Fruit fly (Drosophila melanogaster) whole organism, adult: ENCODE measurements around the gene jub.

ENCODE experiments used
- CG11617 ChIP-seq: fragments of 200-800 bp; sonication (Bioruptor generic); optimal IDR thresholded peaks from 2 replicates; lab custom pipeline; 2017; ENCODE audit warnings: mild to moderate bottlenecking, missing biosample characterization, missing genetic modification reagents, missing genetic modification characterization
- CG12768 ChIP-seq: fragments of 200-800 bp; sonication (Bioruptor generic); optimal IDR thresholded peaks from 2 replicates; lab custom pipeline; 2017; ENCODE audit warnings: missing biosample characterization, missing genetic modification characterization, mild to moderate bottlenecking, moderate library complexity, missing genetic modification reagents
- CG14711 ChIP-seq: fragments of 200-800 bp; sonication (Bioruptor generic); optimal IDR thresholded peaks from 2 replicates; lab custom pipeline; 2018; ENCODE audit warnings: missing biosample characterization, mild to moderate bottlenecking, missing genetic modification characterization, moderate library complexity
- CG1620 ChIP-seq: fragments of 200-800 bp; sonication (Bioruptor generic); optimal IDR thresholded peaks from 2 replicates; lab custom pipeline; 2016; ENCODE audit warnings: missing biosample characterization, missing genetic modification characterization
- CG33017 ChIP-seq: fragments of 200-800 bp; sonication (Bioruptor generic); optimal IDR thresholded peaks from 2 replicates; lab custom pipeline; 2018; ENCODE audit warnings: missing biosample characterization, mild to moderate bottlenecking, missing genetic modification characterization, moderate library complexity
- CG5204 ChIP-seq: fragments of 200-800 bp; sonication (Bioruptor generic); optimal IDR thresholded peaks from 2 replicates; lab custom pipeline; 2016; ENCODE audit warnings: missing biosample characterization, missing genetic modification characterization
- CG7045 ChIP-seq: fragments of 200-800 bp; sonication (Bioruptor generic); optimal IDR thresholded peaks from 2 replicates; lab custom pipeline; 2017; ENCODE audit warnings: missing biosample characterization, mild to moderate bottlenecking, missing genetic modification characterization
- CG7101 ChIP-seq: fragments of 200-800 bp; sonication (Bioruptor generic); optimal IDR thresholded peaks from 2 replicates; lab custom pipeline; 2018; ENCODE audit warnings: missing biosample characterization, mild to moderate bottlenecking, missing genetic modification characterization, moderate library complexity
- Clk ChIP-seq: fragments of 200-800 bp; sonication (Bioruptor generic); optimal IDR thresholded peaks from 2 replicates; lab custom pipeline; 2017; ENCODE audit warnings: missing biosample characterization, missing genetic modification characterization
- Crg-1 ChIP-seq: fragments of 200-800 bp; sonication (Bioruptor generic); optimal IDR thresholded peaks from 2 replicates; lab custom pipeline; 2016; ENCODE audit warnings: missing biosample characterization, missing genetic modification characterization
- Hr96 ChIP-seq: fragments of 200-800 bp; sonication (Bioruptor generic); optimal IDR thresholded peaks from 2 replicates; lab custom pipeline; 2016; ENCODE audit warnings: missing biosample characterization, missing genetic modification characterization
- Mnt ChIP-seq: fragments of 200-800 bp; sonication (Bioruptor generic); optimal IDR thresholded peaks from 2 replicates; lab custom pipeline; 2016; ENCODE audit warnings: missing biosample characterization, mild to moderate bottlenecking, missing genetic modification characterization
- bab1 ChIP-seq: fragments of 200-800 bp; sonication (Bioruptor generic); optimal IDR thresholded peaks from 3 replicates; lab custom pipeline; 2019; ENCODE audit warnings: missing biosample characterization, mild to moderate bottlenecking, missing genetic modification characterization, moderate library complexity
- cic ChIP-seq: fragments of 200-800 bp; sonication (Bioruptor generic); optimal IDR thresholded peaks from 2 replicates; lab custom pipeline; 2017; ENCODE audit warnings: missing biosample characterization, mild to moderate bottlenecking, missing genetic modification characterization, moderate library complexity
- cnc ChIP-seq, 2 experiments: fragments of >200 bp; optimal IDR thresholded peaks; 2 replicates each; lab custom pipeline; 2017
- kay ChIP-seq: fragments of 200-800 bp; sonication (Bioruptor generic); peaks from one replicate; lab custom pipeline; 2016; ENCODE audit warnings: missing biosample characterization, missing genetic modification characterization, borderline replicate concordance
- ovo ChIP-seq: fragments of 200-800 bp; sonication (Bioruptor generic); optimal IDR thresholded peaks from 2 replicates; lab custom pipeline; 2016; ENCODE audit warnings: missing biosample characterization, missing genetic modification characterization
- pad ChIP-seq: fragments of 200-800 bp; sonication (Bioruptor generic); optimal IDR thresholded peaks from 3 replicates; lab custom pipeline; 2017; ENCODE audit warnings: missing biosample characterization, missing genetic modification characterization, mild to moderate bottlenecking, moderate library complexity, missing genetic modification reagents
- tj ChIP-seq: fragments of 200-800 bp; sonication (Bioruptor generic); optimal IDR thresholded peaks from 3 replicates; lab custom pipeline; 2017; ENCODE audit warnings: missing biosample characterization, mild to moderate bottlenecking, missing genetic modification characterization, moderate library complexity
- toe ChIP-seq: fragments of 200-800 bp; sonication (Bioruptor generic); optimal IDR thresholded peaks from 2 replicates; lab custom pipeline; 2016; ENCODE audit warnings: missing biosample characterization, missing genetic modification characterization

jub gene

dm6 chrX:13788973-13789682 lies 41.0 kb downstream of the jub start:
- TF ChIP-seq bab1 (no peak), pad (GFP tag; lab: Kevin White, UChicago) (no peak), CG7045 (GFP tag; lab: Kevin White, UChicago) (no peak), tj (no peak), ovo (no peak), CG11617 (GFP tag; lab: Kevin White, UChicago) (no peak), Crg-1 (GFP tag; lab: Kevin White, UChicago) (no peak), Mnt (no peak), CG5204 (GFP tag; lab: Kevin White, UChicago) (no peak), toe (GFP tag; lab: Kevin White, UChicago) (no peak), CG33017 (tag; lab: Kevin White, UChicago) (no peak), CG12768 (GFP tag; lab: Kevin White, UChicago) (no peak), CG7101 (tag; lab: Kevin White, UChicago) (no peak), Hr96 (no peak), cic (GFP tag; lab: Kevin White, UChicago) (no peak)

DNA sequence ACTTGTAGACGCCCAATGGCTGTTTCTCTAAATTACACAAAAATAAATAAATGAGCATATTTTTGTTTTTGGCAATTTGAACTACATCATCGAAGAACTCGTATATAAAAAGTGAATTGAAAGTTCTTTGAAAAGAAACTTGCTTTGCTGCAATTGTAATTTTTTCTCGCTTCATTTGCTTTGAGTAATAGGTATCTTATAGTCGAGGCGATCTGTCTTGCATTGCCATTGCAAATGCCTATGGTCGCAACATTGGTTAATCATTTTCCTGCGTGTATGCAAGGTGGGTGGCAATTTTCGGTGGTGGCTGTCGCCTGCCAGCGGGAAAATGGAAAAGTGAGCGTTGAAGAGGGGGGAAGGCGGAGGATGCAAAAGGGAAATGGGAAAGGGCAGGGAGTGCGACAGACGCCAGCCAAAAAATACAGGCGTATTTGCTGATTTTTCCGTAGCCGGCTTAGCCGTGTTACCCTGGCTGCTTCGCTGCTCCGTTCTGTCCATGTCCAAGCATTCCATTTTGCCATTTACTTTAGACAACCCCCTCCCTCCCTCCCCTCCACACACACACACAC lies 42.8 kb downstream of the jub start:
- TF ChIP-seq toe (GFP tag; lab: Kevin White, UChicago) (no peak), Crg-1 (GFP tag; lab: Kevin White, UChicago) (no peak), CG5204 (GFP tag; lab: Kevin White, UChicago) (no peak), pad (GFP tag; lab: Kevin White, UChicago) (no peak), cic (GFP tag; lab: Kevin White, UChicago) (no peak), CG1620 (GFP tag; lab: Kevin White, UChicago) (no peak), CG14711 (no peak), CG33017 (tag; lab: Kevin White, UChicago) (no peak), Mnt (no peak), Hr96 (no peak), CG12768 (GFP tag; lab: Kevin White, UChicago) (no peak), ovo (no peak), kay (GFP tag; lab: Kevin White, UChicago) (no peak), CG7045 (GFP tag; lab: Kevin White, UChicago) (no peak)

dm6 chrX:13786037-13786667 lies 44.0 kb downstream of the jub start:
- no peak for TF ChIP-seq CG5204 (GFP tag; lab: Kevin White, UChicago)
- no peak for TF ChIP-seq cic (GFP tag; lab: Kevin White, UChicago)
- no peak for TF ChIP-seq CG12768 (GFP tag; lab: Kevin White, UChicago)
- peak; percentile 36 for TF ChIP-seq bab1
- TF ChIP-seq ovo, result no peak
- peak; percentile 98 for TF ChIP-seq tj
- no peak for TF ChIP-seq Clk

DNA sequence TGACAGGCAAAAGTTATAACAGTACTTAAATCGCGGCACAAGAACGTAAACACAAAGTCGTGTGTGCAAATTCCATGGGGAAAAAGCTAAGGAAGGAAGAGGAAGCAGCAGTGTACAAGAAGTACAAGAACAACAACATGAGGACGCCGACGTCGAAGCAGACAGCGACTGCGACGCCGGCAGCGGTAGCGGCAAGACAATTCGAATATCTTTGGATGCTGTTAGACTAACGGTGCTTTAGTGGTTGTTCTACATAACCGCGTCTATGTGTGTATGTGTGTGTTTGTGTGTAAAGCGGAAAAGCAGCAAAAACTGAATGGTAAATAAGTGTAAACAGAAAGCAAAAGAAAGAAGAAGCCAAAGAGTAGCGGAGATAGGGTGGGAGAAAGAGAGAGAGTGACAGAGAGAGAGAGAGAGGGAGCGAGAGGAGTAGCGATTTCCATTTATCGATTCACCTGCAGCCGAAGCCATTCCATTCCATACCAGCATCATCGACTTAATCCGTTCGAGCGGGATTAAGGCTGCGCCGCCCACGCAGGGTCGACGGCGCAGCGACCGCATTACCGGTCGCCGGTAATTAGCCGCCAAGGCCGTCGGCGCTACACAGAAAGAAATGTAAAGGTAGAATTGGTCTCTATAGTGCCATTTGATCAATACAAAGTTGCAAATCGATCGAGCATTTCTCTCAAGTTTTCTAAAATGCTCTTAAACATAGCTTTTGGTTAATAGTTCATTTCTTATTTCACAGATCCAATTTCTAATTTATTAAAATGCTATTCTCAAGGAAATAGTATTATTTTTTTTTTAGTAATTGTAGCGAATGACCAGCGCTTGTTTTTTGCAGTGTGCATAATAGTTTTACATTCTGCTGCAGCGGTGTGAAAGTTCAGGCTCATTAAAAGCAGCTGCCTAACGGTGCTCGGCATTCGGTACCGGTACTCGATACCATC lies 45.9 kb downstream of the jub start:
- no peak for TF ChIP-seq cic (GFP tag; lab: Kevin White, UChicago)
- TF ChIP-seq Mnt, result peak; percentile 11
- TF ChIP-seq CG1620 (GFP tag; lab: Kevin White, UChicago), result no peak
- TF ChIP-seq CG5204 (GFP tag; lab: Kevin White, UChicago), result peak; percentile 60
- no peak for TF ChIP-seq Hr96
- peak; percentile 46 for TF ChIP-seq CG12768 (GFP tag; lab: Kevin White, UChicago)
- peak; percentile 52 for TF ChIP-seq tj
- TF ChIP-seq bab1, result peak; percentile 50
- peak; percentile 21 for TF ChIP-seq CG33017 (tag; lab: Kevin White, UChicago)
- TF ChIP-seq CG7045 (GFP tag; lab: Kevin White, UChicago), result peak; percentile 60
- TF ChIP-seq toe (GFP tag; lab: Kevin White, UChicago), result peak; percentile 41
- no peak for TF ChIP-seq kay (GFP tag; lab: Kevin White, UChicago)
- TF ChIP-seq Clk, result no peak
- TF ChIP-seq cnc (optimal IDR thresholded peaks at IDR 0.05; lab: Kevin White, UChicago), result no peak
- no peak for TF ChIP-seq Crg-1 (GFP tag; lab: Kevin White, UChicago)
- peak; percentile 39 for TF ChIP-seq CG14711
- peak; percentile 14 for TF ChIP-seq pad (GFP tag; lab: Kevin White, UChicago)
- TF ChIP-seq CG7101 (tag; lab: Kevin White, UChicago), result peak; percentile 56
- TF ChIP-seq CG11617 (GFP tag; lab: Kevin White, UChicago), result peak; percentile 31
- peak; percentile 61 for TF ChIP-seq ovo

DNA sequence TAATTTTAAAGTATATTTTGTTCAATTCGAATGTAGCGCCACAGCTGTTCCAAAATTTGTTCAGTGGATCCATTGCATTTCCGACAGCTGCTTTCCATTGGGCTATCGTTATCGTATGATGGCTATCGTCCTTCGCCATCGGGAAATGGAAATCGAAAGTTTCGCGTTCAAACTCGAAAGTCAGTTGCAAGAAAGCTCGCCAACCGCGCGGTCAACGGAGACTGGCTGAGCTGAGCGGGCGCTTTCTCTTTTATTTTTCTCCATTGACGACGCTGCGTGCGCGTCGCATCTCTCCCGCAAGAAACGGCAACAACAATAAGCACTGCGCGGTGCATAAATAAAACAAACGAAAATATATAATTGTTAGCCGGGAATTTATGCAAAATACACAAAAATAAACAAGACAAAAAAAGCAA lies 46.6 kb downstream of the jub start, which contains the start of gene inaE:
Gene inaE (plus strand): TSS at position 181 of the 416 bp plus-strand sequence.
- peak; percentile 28 for TF ChIP-seq CG7101 (tag; lab: Kevin White, UChicago)
- no peak for TF ChIP-seq kay (GFP tag; lab: Kevin White, UChicago)
- no peak for TF ChIP-seq CG11617 (GFP tag; lab: Kevin White, UChicago)
- TF ChIP-seq CG7045 (GFP tag; lab: Kevin White, UChicago), result no peak
- peak; percentile 34 for TF ChIP-seq cic (GFP tag; lab: Kevin White, UChicago)
- TF ChIP-seq cnc (optimal IDR thresholded peaks at IDR 0.05; lab: Kevin White, UChicago), result no peak
- no peak for TF ChIP-seq CG33017 (tag; lab: Kevin White, UChicago)
- TF ChIP-seq Hr96, result no peak
- TF ChIP-seq Mnt, result peak; percentile 50
- peak; percentile 25 for TF ChIP-seq pad (GFP tag; lab: Kevin White, UChicago)
- no peak for TF ChIP-seq toe (GFP tag; lab: Kevin White, UChicago)
- TF ChIP-seq ovo, result no peak
- TF ChIP-seq tj, result peak; percentile 89
- no peak for TF ChIP-seq Clk
- TF ChIP-seq CG1620 (GFP tag; lab: Kevin White, UChicago), result peak; percentile 25
- TF ChIP-seq bab1, result peak; percentile 23
- TF ChIP-seq CG14711, result peak; percentile 27
- no peak for TF ChIP-seq Crg-1 (GFP tag; lab: Kevin White, UChicago)
- TF ChIP-seq CG5204 (GFP tag; lab: Kevin White, UChicago), result no peak
- TF ChIP-seq CG12768 (GFP tag; lab: Kevin White, UChicago), result no peak
